Fruit fly (Drosophila melanogaster) whole organism, embryonic: Measurements from ENCODE around the gene Ser.
A peak's percentile ranks its signal among the peaks of the same experiment; 100 is the strongest.

ENCODE experiments used
- Adf1 ChIP-seq: fragments of 200-800 bp; sonication (Bioruptor generic); IDR thresholded peaks from 2 replicates; pipeline ENCODE4 v1.3.6; 2022; ENCODE audit warnings: missing biosample characterization, missing genetic modification characterization
- Asciz ChIP-seq: fragments of 200-800 bp; sonication (Bioruptor generic); optimal IDR thresholded peaks from 2 replicates; lab custom pipeline; 2017; ENCODE audit warnings: missing biosample characterization, mild to moderate bottlenecking, missing genetic modification characterization, missing genetic modification reagents
- Atf-2 ChIP-seq: fragments of 200-800 bp; sonication (Bioruptor generic); optimal IDR thresholded peaks from 2 replicates; lab custom pipeline; 2016; ENCODE audit warnings: missing biosample characterization, missing genetic modification characterization
- Awh ChIP-seq: fragments of 200-800 bp; sonication (Bioruptor generic); IDR thresholded peaks from 2 replicates; pipeline ENCODE4, ENCODE4 v1.3.6; 2022; ENCODE audit warnings: missing biosample characterization, missing genetic modification characterization
- BtbVII ChIP-seq: fragments of 200-800 bp; sonication (Bioruptor generic); optimal IDR thresholded peaks from 3 replicates; lab custom pipeline; 2017; ENCODE audit warnings: missing biosample characterization, mild to moderate bottlenecking, missing genetic modification characterization
- CG10366 ChIP-seq: fragments of 200-800 bp; sonication (Bioruptor generic); IDR thresholded peaks from 2 replicates; pipeline ENCODE4 v1.3.6; 2022; ENCODE audit warnings: missing biosample characterization, missing genetic modification characterization
- CG10979 ChIP-seq: fragments of 200-800 bp; sonication (Bioruptor generic); optimal IDR thresholded peaks from 2 replicates; lab custom pipeline; 2018; ENCODE audit warnings: missing biosample characterization, mild to moderate bottlenecking, missing genetic modification characterization, moderate library complexity
- CG12155 ChIP-seq: fragments of 200-800 bp; sonication (Bioruptor generic); optimal IDR thresholded peaks from 3 replicates; lab custom pipeline; 2016; ENCODE audit warnings: missing biosample characterization, missing genetic modification characterization
- CG12659 ChIP-seq: fragments of 200-800 bp; sonication (Bioruptor generic); optimal IDR thresholded peaks from 3 replicates; lab custom pipeline; 2017; ENCODE audit warnings: mild to moderate bottlenecking, missing biosample characterization, missing genetic modification reagents, missing genetic modification characterization
- CG12942 ChIP-seq: fragments of 200-800 bp; sonication (Bioruptor generic); optimal IDR thresholded peaks from 3 replicates; lab custom pipeline; 2016; ENCODE audit warnings: missing biosample characterization, missing genetic modification characterization
- CG13296 ChIP-seq: fragments of 200-800 bp; sonication (Bioruptor generic); optimal IDR thresholded peaks from 3 replicates; lab custom pipeline; 2018; ENCODE audit warnings: missing biosample characterization, mild to moderate bottlenecking, missing genetic modification characterization
- CG14050 ChIP-seq: fragments of 200-800 bp; sonication (Bioruptor generic); IDR thresholded peaks from 3 replicates; pipeline ENCODE4 v1.3.6; 2022; ENCODE audit warnings: missing biosample characterization, missing genetic modification characterization
- CG17359 ChIP-seq: fragments of 200-800 bp; sonication (Bioruptor generic); optimal IDR thresholded peaks from 3 replicates; lab custom pipeline; 2018; ENCODE audit warnings: missing biosample characterization, mild to moderate bottlenecking, missing genetic modification characterization, moderate library complexity
- CG17912 ChIP-seq: fragments of 200-800 bp; sonication (Bioruptor generic); optimal IDR thresholded peaks from 2 replicates; lab custom pipeline; 2018; ENCODE audit warnings: missing biosample characterization, mild to moderate bottlenecking, missing genetic modification characterization
- CG2120 ChIP-seq: fragments of 200-800 bp; sonication (Bioruptor generic); optimal IDR thresholded peaks from 3 replicates; lab custom pipeline; 2016; ENCODE audit warnings: missing biosample characterization, missing genetic modification characterization
- CG3163 ChIP-seq: fragments of 200-800 bp; sonication (Bioruptor generic); optimal IDR thresholded peaks from 3 replicates; lab custom pipeline; 2016; ENCODE audit warnings: missing biosample characterization, missing genetic modification characterization
- CG3847 ChIP-seq: fragments of 200-800 bp; sonication (Bioruptor generic); IDR thresholded peaks from 2 replicates; pipeline ENCODE4 v1.3.6; 2022; ENCODE audit warnings: missing biosample characterization, missing genetic modification characterization
- CG7357 ChIP-seq: fragments of 200-800 bp; sonication (Bioruptor generic); IDR thresholded peaks from 3 replicates; pipeline ENCODE4 v1.3.6; 2022; ENCODE audit warnings: missing biosample characterization, missing genetic modification characterization
- CG7928 ChIP-seq: fragments of 200-800 bp; sonication (Bioruptor generic); optimal IDR thresholded peaks from 2 replicates; lab custom pipeline; 2017; ENCODE audit warnings: missing biosample characterization, mild to moderate bottlenecking, missing genetic modification characterization
- CG8290 ChIP-seq, 3 experiments: fragments of 200-800 bp; sonication (Bioruptor generic); optimal IDR thresholded peaks; 2 replicates each; lab custom pipeline; 2016 to 2019; ENCODE audit warnings: missing biosample characterization in 3 of 3, missing genetic modification characterization in 3 of 3, mild to moderate bottlenecking in 2 of 3, moderate library complexity in 1 of 3
- CHES-1-like ChIP-seq: fragments of 200-800 bp; sonication (Bioruptor generic); optimal IDR thresholded peaks from 2 replicates; lab custom pipeline; 2016; ENCODE audit warnings: missing biosample characterization, missing genetic modification characterization
- Camta ChIP-seq: fragments of 200-800 bp; sonication (Bioruptor generic); optimal IDR thresholded peaks from 2 replicates; lab custom pipeline; 2016; ENCODE audit warnings: missing biosample characterization, missing genetic modification characterization
- Doc2 ChIP-seq: fragments of 200-800 bp; sonication (Bioruptor generic); IDR thresholded peaks from 2 replicates; pipeline ENCODE4 v1.3.6; 2022; ENCODE audit warnings: missing biosample characterization, missing genetic modification characterization
- Fer1 ChIP-seq: fragments of 200-800 bp; sonication (Bioruptor generic); optimal IDR thresholded peaks from 2 replicates; lab custom pipeline; 2017; ENCODE audit warnings: missing biosample characterization, mild to moderate bottlenecking, missing genetic modification characterization
- Fer2 ChIP-seq: fragments of 200-800 bp; sonication (Bioruptor generic); optimal IDR thresholded peaks from 2 replicates; lab custom pipeline; 2018; ENCODE audit warnings: missing biosample characterization, mild to moderate bottlenecking, missing genetic modification characterization, moderate library complexity
- Gsc ChIP-seq: fragments of 200-800 bp; sonication (Bioruptor generic); IDR thresholded peaks from 2 replicates; pipeline ENCODE4 v1.3.6; 2022; ENCODE audit warnings: missing biosample characterization, missing genetic modification characterization
- HLH3B ChIP-seq: fragments of 200-800 bp; sonication (Bioruptor generic); IDR thresholded peaks from 2 replicates; pipeline ENCODE4 v1.3.6; 2022; ENCODE audit warnings: missing biosample characterization, missing genetic modification characterization
- Hr51 ChIP-seq, 2 experiments: fragments of 200-800 bp; sonication (Bioruptor generic); optimal IDR thresholded peaks; 2 replicates in 1 of 2; 3 replicates in 1 of 2; lab custom pipeline; 2016 to 2018; ENCODE audit warnings: missing biosample characterization in 2 of 2, missing genetic modification characterization in 2 of 2, mild to moderate bottlenecking in 1 of 2, moderate library complexity in 1 of 2
- Hr78 ChIP-seq, 2 experiments: fragments of 200-800 bp in 1 of 2; fragments of >200 bp in 1 of 2; sonication (Bioruptor generic) in 1 of 2; optimal IDR thresholded peaks; 2 replicates each; lab custom pipeline; 2017 to 2019; ENCODE audit warnings: missing biosample characterization in 2 of 2, missing genetic modification characterization in 2 of 2, mild to moderate bottlenecking in 1 of 2, moderate library complexity in 1 of 2
- Jarid2 ChIP-seq: fragments of 200-800 bp; sonication (Bioruptor generic); optimal IDR thresholded peaks from 3 replicates; lab custom pipeline; 2017; ENCODE audit warnings: mild to moderate bottlenecking, missing biosample characterization, missing genetic modification reagents, missing genetic modification characterization
- Meics ChIP-seq: fragments of 200-800 bp; sonication (Bioruptor generic); optimal IDR thresholded peaks from 2 replicates; lab custom pipeline; 2017; ENCODE audit warnings: missing biosample characterization, mild to moderate bottlenecking, missing genetic modification characterization
- Opbp ChIP-seq: fragments of 200-800 bp; sonication (Bioruptor generic); IDR thresholded peaks from 3 replicates; pipeline ENCODE4 v1.3.6; 2022; ENCODE audit warnings: missing biosample characterization, missing genetic modification characterization; ENCODE audit not compliant: partially characterized antibody
- Pdp1 ChIP-seq, 2 experiments: fragments of 200-800 bp; sonication (Bioruptor generic); optimal IDR thresholded peaks; 3 replicates each; lab custom pipeline; 2016; ENCODE audit warnings: missing biosample characterization in 2 of 2, missing genetic modification characterization in 2 of 2, mild to moderate bottlenecking in 1 of 2, moderate library complexity in 1 of 2
- Sin3A ChIP-seq: fragments of >200 bp; optimal IDR thresholded peaks from 2 replicates; lab custom pipeline; 2018
- TFAM ChIP-seq: fragments of 200-800 bp; sonication (Bioruptor generic); optimal IDR thresholded peaks from 2 replicates; lab custom pipeline; 2017; ENCODE audit warnings: missing biosample characterization, missing genetic modification characterization, inconsistent platforms
- Tbp ChIP-seq: fragments of >200 bp; optimal IDR thresholded peaks from 2 replicates; lab custom pipeline; 2018; ENCODE audit warnings: missing biosample characterization, missing genetic modification characterization
- Usf ChIP-seq: fragments of 200-800 bp; sonication (Bioruptor generic); optimal IDR thresholded peaks from 2 replicates; lab custom pipeline; 2017; ENCODE audit warnings: missing genotype, missing biosample characterization, missing genetic modification characterization
- bbx ChIP-seq: fragments of 200-800 bp; sonication (Bioruptor generic); IDR thresholded peaks from 2 replicates; pipeline ENCODE4 v1.3.6; 2022; ENCODE audit warnings: missing biosample characterization, missing genetic modification characterization; ENCODE audit not compliant: partially characterized antibody
- bcd ChIP-seq: fragments of 200-800 bp; sonication (Bioruptor generic); optimal IDR thresholded peaks from 2 replicates; lab custom pipeline; 2017; ENCODE audit warnings: missing biosample characterization, mild to moderate bottlenecking, missing genetic modification characterization
- corto ChIP-seq: fragments of 200-800 bp; sonication (Bioruptor generic); optimal IDR thresholded peaks from 2 replicates; lab custom pipeline; 2016; ENCODE audit warnings: missing biosample characterization, mild to moderate bottlenecking, missing genetic modification characterization, moderate library complexity
- dm ChIP-seq: fragments of 200-800 bp; sonication (Bioruptor generic); optimal IDR thresholded peaks from 3 replicates; lab custom pipeline; 2016; ENCODE audit warnings: missing biosample characterization, missing genetic modification characterization
- gcm2 ChIP-seq: fragments of 200-800 bp; sonication (Bioruptor generic); optimal IDR thresholded peaks from 2 replicates; lab custom pipeline; 2016; ENCODE audit warnings: missing biosample characterization, missing genetic modification characterization
- lilli ChIP-seq: fragments of 200-800 bp; sonication (Bioruptor generic); optimal IDR thresholded peaks from 3 replicates; lab custom pipeline; 2016; ENCODE audit warnings: missing biosample characterization, missing genetic modification characterization
- maf-S ChIP-seq: fragments of 200-800 bp; sonication (Bioruptor generic); optimal IDR thresholded peaks from 2 replicates; lab custom pipeline; 2016; ENCODE audit warnings: missing biosample characterization, missing genetic modification characterization
- pho ChIP-seq: fragments of 200-800 bp; sonication (Bioruptor generic); optimal IDR thresholded peaks from 2 replicates; lab custom pipeline; 2016; ENCODE audit warnings: missing biosample characterization, missing genetic modification characterization
- pita ChIP-seq: fragments of 200-800 bp; sonication (Bioruptor generic); optimal IDR thresholded peaks from 2 replicates; lab custom pipeline; 2017; ENCODE audit warnings: missing biosample characterization, mild to moderate bottlenecking, missing genetic modification characterization
- pros ChIP-seq: fragments of 200-800 bp; sonication (Bioruptor generic); optimal IDR thresholded peaks from 3 replicates; lab custom pipeline; 2019; ENCODE audit warnings: missing biosample characterization, mild to moderate bottlenecking, missing genetic modification characterization, moderate library complexity
- pum ChIP-seq: fragments of 200-800 bp; sonication (Bioruptor generic); optimal IDR thresholded peaks from 2 replicates; lab custom pipeline; 2016; ENCODE audit warnings: missing biosample characterization, missing genetic modification characterization
- sima ChIP-seq: fragments of 200-800 bp; sonication (Bioruptor generic); optimal IDR thresholded peaks from 2 replicates; lab custom pipeline; 2016; ENCODE audit warnings: missing biosample characterization, missing genetic modification characterization
- sqz ChIP-seq: fragments of 200-800 bp; sonication (Bioruptor generic); optimal IDR thresholded peaks from 3 replicates; lab custom pipeline; 2018; ENCODE audit warnings: missing biosample characterization, mild to moderate bottlenecking, missing genetic modification characterization

Gene Ser

dm6 chr3R:27208724-27209343 lies 14.8 kb upstream of the Ser start (continued):
- no peak for TF ChIP-seq CG3163 (GFP tag; lab: Kevin White, UChicago)
- TF ChIP-seq Hr78 (GFP tag; optimal IDR thresholded peaks at IDR 0.05; lab: Kevin White, UChicago) = no peak
- no peak for TF ChIP-seq corto (GFP tag; lab: Kevin White, UChicago)
- no peak for TF ChIP-seq Tbp (GFP tag; lab: Kevin White, UChicago)
- no peak for TF ChIP-seq sima (GFP tag; lab: Kevin White, UChicago)
- no peak for TF ChIP-seq CG14050
- peak; percentile 2 to 25 for TF ChIP-seq Pdp1 (GFP tag; optimal IDR thresholded peaks at IDR 0.05; lab: Kevin White, UChicago)
- peak; percentile 37 for TF ChIP-seq maf-S (GFP tag; lab: Kevin White, UChicago)
- TF ChIP-seq Fer1 (GFP tag; lab: Kevin White, UChicago) = no peak
- TF ChIP-seq Usf = peak; percentile 5
- no peak for TF ChIP-seq CG12155 (GFP tag; lab: Kevin White, UChicago)
- TF ChIP-seq TFAM (GFP tag; lab: Kevin White, UChicago) = no peak
- no peak for TF ChIP-seq Opbp
- TF ChIP-seq CG10979 = peak; percentile 3
- no peak for TF ChIP-seq Fer2 (tag; lab: Kevin White, UChicago)
- no peak for TF ChIP-seq CG7357 (GFP tag; lab: Robert Waterston, UW)
- peak; percentile 60 for TF ChIP-seq CG17359 (tag; lab: Kevin White, UChicago)
- TF ChIP-seq lilli (GFP tag; lab: Kevin White, UChicago) = no peak
- TF ChIP-seq Hr51 (GFP tag; optimal IDR thresholded peaks at IDR 0.05; lab: Kevin White, UChicago) = peak in 1 of 2 experiments; percentile 24
- no peak for TF ChIP-seq pita (GFP tag; lab: Kevin White, UChicago)
- peak; percentile 63; the same call in 1 of the 2 replicates for TF ChIP-seq HLH3B (GFP tag; lab: Robert Waterston, UW)
- TF ChIP-seq gcm2 (GFP tag; lab: Kevin White, UChicago) = no peak
- peak; percentile 22 for TF ChIP-seq CG13296 (GFP tag; lab: Kevin White, UChicago)
- TF ChIP-seq pho = peak; percentile 19
- TF ChIP-seq bcd (GFP tag; lab: Kevin White, UChicago) = peak; percentile 51
- no peak for TF ChIP-seq CG2120 (GFP tag; lab: Kevin White, UChicago)
- peak; percentile 27 for TF ChIP-seq CG8290 (GFP tag; optimal IDR thresholded peaks at IDR 0.05; lab: Kevin White, UChicago)
- TF ChIP-seq CG8290 (tag; optimal IDR thresholded peaks at IDR 0.05; lab: Kevin White, UChicago) = peak in 1 of 2 experiments; percentile 24
- peak; percentile 35 for TF ChIP-seq Meics
- TF ChIP-seq Adf1 (GFP tag; lab: Robert Waterston, UW) = no peak
- TF ChIP-seq pum (GFP tag; lab: Kevin White, UChicago) = peak; percentile 17
- peak; percentile 1 for TF ChIP-seq sqz
- TF ChIP-seq Awh (GFP tag; lab: Robert Waterston, UW) = peak; percentile 84
- no peak for TF ChIP-seq Sin3A
- no peak for TF ChIP-seq Gsc (GFP tag; lab: Robert Waterston, UW)
- no peak for TF ChIP-seq CG17912 (GFP tag; lab: Kevin White, UChicago)
- TF ChIP-seq CG12942 (GFP tag; lab: Kevin White, UChicago) = peak; percentile 27
- TF ChIP-seq Atf-2 = no peak
- peak; percentile 37 for TF ChIP-seq CHES-1-like (GFP tag; lab: Kevin White, UChicago)
- TF ChIP-seq BtbVII = peak; percentile 27
- peak; percentile 61 for TF ChIP-seq Asciz (GFP tag; lab: Kevin White, UChicago)
- TF ChIP-seq CG12659 (GFP tag; lab: Kevin White, UChicago) = peak; percentile 36
- TF ChIP-seq Camta (GFP tag; lab: Kevin White, UChicago) = peak; percentile 35
- TF ChIP-seq Jarid2 (GFP tag; lab: Kevin White, UChicago) = no peak
- TF ChIP-seq dm (GFP tag; lab: Kevin White, UChicago) = peak; percentile 7
- TF ChIP-seq bbx = no peak
- no peak for TF ChIP-seq CG7928
- TF ChIP-seq Doc2 (GFP tag; lab: Robert Waterston, UW) = no peak
- no peak for TF ChIP-seq pros (GFP tag; lab: Kevin White, UChicago)
- TF ChIP-seq CG10366 (GFP tag; lab: Robert Waterston, UW) = no peak
- peak; percentile 36 for TF ChIP-seq CG3847 (GFP tag; lab: Robert Waterston, UW)
